Fruit fly (Drosophila melanogaster) whole organism, prepupa: ENCODE data around the gene Lsd-2.

Experiments used
- CG8119 ChIP-seq: fragments of 200-800 bp; sonication (Bioruptor generic); IDR thresholded peaks from 3 replicates; pipeline ENCODE4 v1.3.6; 2022; ENCODE audit warnings: missing biosample characterization, missing genetic modification characterization
- Eip75B ChIP-seq: fragments of 200-800 bp; sonication (Bioruptor generic); optimal IDR thresholded peaks from 3 replicates; lab custom pipeline; 2016; ENCODE audit warnings: missing biosample characterization, missing genetic modification characterization
- Sox102F ChIP-seq: fragments of 200-800 bp; sonication (Bioruptor generic); optimal IDR thresholded peaks from 2 replicates; lab custom pipeline; 2016; ENCODE audit warnings: missing biosample characterization, mild to moderate bottlenecking, missing genetic modification characterization
- Sox15 ChIP-seq: fragments of 200-800 bp; sonication (Bioruptor generic); optimal IDR thresholded peaks from 3 replicates; lab custom pipeline; 2016; ENCODE audit warnings: missing biosample characterization, missing genetic modification characterization
- ss ChIP-seq, 2 experiments: fragments of 200-800 bp; sonication (Bioruptor generic); optimal IDR thresholded peaks; 2 replicates in 1 of 2; 3 replicates in 1 of 2; lab custom pipeline; 2017 to 2018; ENCODE audit warnings: mild to moderate bottlenecking in 2 of 2, missing biosample characterization in 2 of 2, missing genetic modification characterization in 2 of 2, moderate library complexity in 1 of 2

DNA sequence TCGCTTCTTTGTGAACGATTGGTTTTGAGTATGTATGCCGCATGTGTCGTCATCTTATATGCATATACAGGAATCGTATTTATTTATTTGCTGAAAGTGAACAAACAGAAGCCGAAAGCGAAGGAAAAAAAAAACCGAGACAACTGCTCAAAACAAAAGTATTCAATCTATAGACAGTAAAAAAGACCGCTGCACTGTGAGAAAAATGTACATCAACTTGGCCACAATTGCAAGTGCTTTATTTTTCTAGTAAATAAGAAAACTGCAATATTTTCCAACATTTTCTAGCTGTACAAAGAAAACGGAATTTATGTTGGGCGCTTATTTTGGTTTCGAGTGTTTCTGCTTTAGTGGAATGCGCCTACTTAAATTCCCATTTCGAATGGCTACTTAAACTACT is 49.1 kb downstream of the Lsd-2 start:
- no peak for TF ChIP-seq ss (GFP tag; optimal IDR thresholded peaks at IDR 0.05; lab: Kevin White, UChicago)
- TF ChIP-seq Sox102F (GFP tag; lab: Kevin White, UChicago) = peak; percentile 42
- peak; percentile 32 for TF ChIP-seq Sox15 (GFP tag; lab: Kevin White, UChicago)
- 0 out of 3 replicates have a peak, but pooled peaks have one; percentile 38 for TF ChIP-seq CG8119 (GFP tag; lab: Robert Waterston, UW)
- TF ChIP-seq Eip75B (GFP tag; lab: Kevin White, UChicago) = peak; percentile 40
